Worm (Caenorhabditis elegans): ENCODE data around the gene C47D12.5.

DNA sequence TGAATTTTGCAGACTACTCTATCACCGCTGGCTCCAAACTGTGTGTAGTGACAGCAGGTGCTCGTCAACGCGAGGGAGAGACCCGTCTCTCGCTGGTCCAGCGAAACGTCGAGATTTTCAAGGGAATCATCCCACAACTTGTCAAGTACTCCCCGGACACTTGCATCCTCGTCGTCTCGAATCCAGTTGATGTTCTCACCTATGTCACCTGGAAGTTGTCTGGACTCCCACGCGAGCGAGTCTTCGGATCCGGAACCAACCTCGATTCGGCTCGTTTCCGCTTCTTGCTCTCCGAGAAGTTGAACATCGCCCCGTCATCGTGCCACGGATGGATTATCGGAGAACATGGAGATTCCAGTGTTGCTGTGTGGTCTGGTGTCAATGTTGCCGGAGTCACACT lies 40.5 kb upstream of the C47D12.5 start:
- TF ChIP-seq ZK546.5 (tag; optimal IDR thresholded peaks at IDR 0.05) (no peak), ztf-4 (tag; optimal IDR thresholded peaks at IDR 0.05) (no peak)
